Worm (Caenorhabditis elegans) whole organism, L3 larva: Measurements from ENCODE around the gene rei-2.

ENCODE experiments used
- R02D3.7 ChIP-seq: fragments of 150-350 bp; optimal IDR thresholded peaks from 2 replicates; lab custom pipeline; 2014; ENCODE audit warnings: missing biosample characterization, missing genetic modification characterization
- ZK546.5 ChIP-seq: sonication (generic microtip); optimal IDR thresholded peaks from 2 replicates; lab custom pipeline; 2017; ENCODE audit warnings: missing biosample characterization, missing genetic modification characterization
- aly-2 ChIP-seq: fragments of 150-350 bp; optimal IDR thresholded peaks from 2 replicates; lab custom pipeline; 2014; ENCODE audit warnings: missing biosample characterization, missing genetic modification characterization
- ama-1 ChIP-seq: fragments of 150-350 bp; optimal IDR thresholded peaks from 2 replicates; lab custom pipeline; 2018
- ceh-16 ChIP-seq: sonication (generic microtip); optimal IDR thresholded peaks from 2 replicates; lab custom pipeline; 2017; ENCODE audit warnings: missing biosample characterization, missing genetic modification characterization
- ceh-28 ChIP-seq: fragments of 150-350 bp; optimal IDR thresholded peaks from 2 replicates; lab custom pipeline; 2014; ENCODE audit warnings: missing biosample characterization, missing genetic modification reagents, missing genetic modification characterization
- ceh-82 ChIP-seq: fragments of 150-350 bp; optimal IDR thresholded peaks from 2 replicates; lab custom pipeline; 2014; ENCODE audit warnings: missing biosample characterization, missing genetic modification characterization
- ceh-9 ChIP-seq: sonication (generic microtip); optimal IDR thresholded peaks from 2 replicates; lab custom pipeline; 2018; ENCODE audit warnings: missing biosample characterization, missing genetic modification characterization
- daf-12 ChIP-seq: fragments of 150-350 bp; optimal IDR thresholded peaks from 2 replicates; lab custom pipeline; 2014; ENCODE audit warnings: missing biosample characterization, missing genetic modification reagents, missing genetic modification characterization
- egl-27 ChIP-seq: sonication (generic microtip); optimal IDR thresholded peaks from 4 replicates; lab custom pipeline; 2017; ENCODE audit warnings: missing biosample characterization, missing genetic modification reagents, missing genetic modification characterization
- egl-5 ChIP-seq: fragments of 150-350 bp; optimal IDR thresholded peaks from 2 replicates; lab custom pipeline; 2017; ENCODE audit warnings: missing biosample characterization, missing genetic modification reagents, missing genetic modification characterization, inconsistent platforms
- elt-1 ChIP-seq: fragments of 150-350 bp; optimal IDR thresholded peaks from 2 replicates; lab custom pipeline; 2014; ENCODE audit warnings: missing biosample characterization, missing genetic modification characterization
- elt-2 ChIP-seq: sonication (generic microtip); optimal IDR thresholded peaks from 2 replicates; lab custom pipeline; 2016; ENCODE audit warnings: missing genetic modification reagents, mild to moderate bottlenecking, missing genetic modification characterization, missing compliant biosample characterization
- elt-3 ChIP-seq, 3 experiments: fragments of 150-350 bp in 1 of 3; sonication (generic microtip) in 2 of 3; optimal IDR thresholded peaks; 2 replicates in 2 of 3; 4 replicates in 1 of 3; lab custom pipeline; 2014 to 2017; ENCODE audit warnings: missing biosample characterization in 3 of 3, missing genetic modification characterization in 3 of 3
- fkh-10 ChIP-seq: sonication (generic microtip); optimal IDR thresholded peaks from 2 replicates; lab custom pipeline; 2017; ENCODE audit warnings: missing biosample characterization, missing genetic modification reagents, missing genetic modification characterization
- fkh-2 ChIP-seq: fragments of 150-350 bp; optimal IDR thresholded peaks from 2 replicates; lab custom pipeline; 2014; ENCODE audit warnings: missing biosample characterization, missing genetic modification reagents, missing genetic modification characterization
- fos-1 ChIP-seq: fragments of 150-350 bp; optimal IDR thresholded peaks from 2 replicates; lab custom pipeline; 2014; ENCODE audit warnings: missing biosample characterization, missing genetic modification characterization
- mdl-1 ChIP-seq: fragments of 150-350 bp; optimal IDR thresholded peaks from 2 replicates; lab custom pipeline; 2014; ENCODE audit warnings: missing biosample characterization, missing genetic modification characterization
- mml-1 ChIP-seq: fragments of 150-350 bp; sonication (generic microtip); optimal IDR thresholded peaks from 3 replicates; lab custom pipeline; 2014; ENCODE audit warnings: missing biosample characterization, missing genetic modification characterization
- nfya-1 ChIP-seq: sonication (generic microtip); optimal IDR thresholded peaks from 2 replicates; lab custom pipeline; 2017; ENCODE audit warnings: missing genetic modification characterization, mild to moderate bottlenecking, missing compliant biosample characterization, antibody characterized with exemption, moderate library complexity; ENCODE audit not compliant: insufficient read depth
- nhr-11 ChIP-seq: fragments of 150-350 bp; optimal IDR thresholded peaks from 2 replicates; lab custom pipeline; 2014; ENCODE audit warnings: missing biosample characterization, missing genetic modification characterization
- nhr-12 ChIP-seq: fragments of 150-350 bp; optimal IDR thresholded peaks from 2 replicates; lab custom pipeline; 2014; ENCODE audit warnings: missing biosample characterization, missing genetic modification characterization
- nhr-23 ChIP-seq: fragments of 150-350 bp; optimal IDR thresholded peaks from 2 replicates; lab custom pipeline; 2014; ENCODE audit warnings: missing biosample characterization, missing genetic modification reagents, missing genetic modification characterization
- nhr-237 ChIP-seq: fragments of 150-350 bp; optimal IDR thresholded peaks from 2 replicates; lab custom pipeline; 2014; ENCODE audit warnings: missing biosample characterization, missing genetic modification characterization
- nhr-25 ChIP-seq: sonication (generic microtip); optimal IDR thresholded peaks from 2 replicates; lab custom pipeline; 2017; ENCODE audit warnings: missing biosample characterization, missing genetic modification characterization
- nhr-43 ChIP-seq: sonication (generic microtip); optimal IDR thresholded peaks from 2 replicates; lab custom pipeline; 2016; ENCODE audit warnings: mild to moderate bottlenecking, missing genetic modification characterization, missing compliant biosample characterization; ENCODE audit not compliant: poor library complexity, severe bottlenecking
- nhr-76 ChIP-seq: fragments of 150-350 bp; sonication (generic microtip); optimal IDR thresholded peaks from 5 replicates; lab custom pipeline; 2014; ENCODE audit warnings: missing biosample characterization, missing genetic modification characterization
- nhr-77 ChIP-seq: fragments of 150-350 bp; optimal IDR thresholded peaks from 2 replicates; lab custom pipeline; 2014; ENCODE audit warnings: missing biosample characterization, missing genetic modification characterization
- pha-4 ChIP-seq: fragments of 150-350 bp; optimal IDR thresholded peaks from 2 replicates; lab custom pipeline; 2014; ENCODE audit warnings: missing biosample characterization, missing genetic modification reagents, missing genetic modification characterization
- sea-2 ChIP-seq: fragments of 150-350 bp; sonication (generic microtip); optimal IDR thresholded peaks from 4 replicates; lab custom pipeline; 2014; ENCODE audit warnings: missing biosample characterization, missing genetic modification reagents, missing genetic modification characterization
- snpc-4 ChIP-seq: fragments of 150-350 bp; optimal IDR thresholded peaks from 2 replicates; lab custom pipeline; 2014; ENCODE audit warnings: missing biosample characterization, missing genetic modification characterization
- unc-39 ChIP-seq: sonication (generic microtip); optimal IDR thresholded peaks from 4 replicates; lab custom pipeline; 2017; ENCODE audit warnings: missing biosample characterization, missing genetic modification characterization
- unc-62 ChIP-seq: fragments of 150-350 bp; sonication (generic microtip); optimal IDR thresholded peaks from 4 replicates; lab custom pipeline; 2014; ENCODE audit warnings: missing biosample characterization, missing genetic modification reagents, missing genetic modification characterization
- ztf-11 ChIP-seq: fragments of 150-350 bp; optimal IDR thresholded peaks from 2 replicates; lab custom pipeline; 2014; ENCODE audit warnings: missing biosample characterization, missing genetic modification characterization
- ztf-4 ChIP-seq: fragments of 150-350 bp; optimal IDR thresholded peaks from 2 replicates; lab custom pipeline; 2014; ENCODE audit warnings: missing biosample characterization, missing genetic modification characterization

Gene rei-2

ce11 chrX:1093154-1093553 lies 5.2 kb upstream of the rei-2 start (continued):
- TF ChIP-seq aly-2 (no peak), nhr-77 (tag; lab: Kevin White, UChicago) (peak; percentile 23), ztf-4 (tag; lab: Kevin White, UChicago) (peak; percentile 67), fos-1 (peak; percentile 65), nhr-12 (tag; lab: Kevin White, UChicago) (no peak), ZK546.5 (no peak), nfya-1 (peak; percentile 96), R02D3.7 (tag; lab: Kevin White, UChicago) (peak; percentile 58), elt-1 (tag; lab: Kevin White, UChicago) (peak; percentile 81), nhr-76 (tag; lab: Kevin White, UChicago) (no peak)
- TF ChIP-seq, all 47 proteins: peak for 32

ce11 chrX:1089676-1090075 lies 1.7 kb upstream of the rei-2 start:
- TF ChIP-seq ceh-16 (tag; lab: Kevin White, UChicago) (no peak), nhr-23 (tag; lab: Kevin White, UChicago) (no peak), ztf-11 (tag; lab: Kevin White, UChicago) (no peak), daf-12 (no peak), fkh-10 (no peak), pha-4 (no peak), nhr-12 (tag; lab: Kevin White, UChicago) (no peak), egl-27 (tag; lab: Kevin White, UChicago) (no peak), fkh-2 (no peak), nhr-237 (tag; lab: Kevin White, UChicago) (no peak), elt-2 (tag; lab: Kevin White, UChicago) (no peak), unc-62 (GFP tag; lab: Kevin White, UChicago) (no peak), nhr-76 (tag; lab: Kevin White, UChicago) (no peak)
- TF ChIP-seq, all 47 proteins: peak for 0

- no peak for TF ChIP-seq nhr-43 (tag; lab: Kevin White, UChicago)
- no peak for TF ChIP-seq sea-2 (GFP tag; lab: Kevin White, UChicago)
- no peak for TF ChIP-seq unc-39
- no peak for TF ChIP-seq ztf-4 (tag; lab: Kevin White, UChicago)
- no peak for TF ChIP-seq mdl-1 (tag; lab: Kevin White, UChicago)
- no peak for TF ChIP-seq R02D3.7 (tag; lab: Kevin White, UChicago)
- no peak for TF ChIP-seq ceh-16 (tag; lab: Kevin White, UChicago)
- no peak for TF ChIP-seq nhr-237 (tag; lab: Kevin White, UChicago)
- no peak for TF ChIP-seq nhr-76 (tag; lab: Kevin White, UChicago)
- no peak for TF ChIP-seq ama-1 (lab: Kevin White, UChicago)
- no peak for TF ChIP-seq snpc-4
- no peak for TF ChIP-seq ceh-9 (tag; lab: Kevin White, UChicago)
- TF ChIP-seq nhr-11 (tag; lab: Kevin White, UChicago): no peak
- TF ChIP-seq, all 47 proteins: peak for 0
Measured at ce11 chrX:1089133-1089532, 1.2 kb upstream of the rei-2 start.

ce11 chrX:1086406-1086897 lies 1.5 kb downstream of the rei-2 start:
- TF ChIP-seq egl-27 (tag; lab: Kevin White, UChicago) (no peak), pha-4 (no peak), mml-1 (tag; lab: Kevin White, UChicago) (no peak), ceh-16 (tag; lab: Kevin White, UChicago) (no peak), ceh-28 (no peak), ceh-82 (tag; lab: Kevin White, UChicago) (no peak), elt-3 (tag; optimal IDR thresholded peaks at IDR 0.05; lab: Kevin White, UChicago) (no peak), nhr-11 (tag; lab: Kevin White, UChicago) (no peak), fos-1 (no peak), elt-1 (tag; lab: Kevin White, UChicago) (peak; percentile 12), egl-5 (tag; lab: Kevin White, UChicago) (peak; percentile 26), nhr-76 (tag; lab: Kevin White, UChicago) (no peak), nhr-43 (tag; lab: Kevin White, UChicago) (no peak), nhr-25 (peak; percentile 64), nfya-1 (peak; percentile 12)
- TF ChIP-seq, all 47 proteins: peak for 4
